Worm (Caenorhabditis elegans): ENCODE data around the gene R08C7.8.

The R08C7.8 gene

DNA sequence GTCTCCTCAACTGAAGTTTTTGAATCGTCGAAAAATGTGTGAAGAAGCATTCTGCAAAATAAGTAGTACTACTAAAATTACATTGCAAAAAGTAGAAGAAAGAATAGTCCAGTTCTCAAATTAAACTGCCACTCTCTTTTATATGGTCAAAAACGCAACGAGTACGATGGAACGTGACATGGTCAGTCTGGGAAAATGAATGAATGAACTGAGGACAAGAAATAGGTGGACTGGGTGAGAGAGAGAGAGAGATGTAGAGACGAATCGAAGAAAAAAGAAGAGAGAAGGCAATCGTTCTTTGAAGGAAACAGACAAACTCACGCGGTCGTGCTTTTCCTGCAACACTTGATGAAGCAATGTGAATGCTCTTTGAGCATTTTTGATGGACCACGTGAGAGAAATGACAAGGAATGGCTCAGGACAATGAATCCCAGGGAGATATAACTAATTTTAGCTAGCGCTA lies 42.7 kb upstream of the R08C7.8 start, which contains the start of gene M01H9.3 (continued):
- TF ChIP-seq ZK185.1 (tag; optimal IDR thresholded peaks at IDR 0.05; ENCODE audit: poor library complexity, severe bottlenecking) (no peak), Y67H2A.10 (GFP tag; conservative IDR thresholded peaks at IDR 0.05) (no peak), snpc-1.3 (tag; optimal IDR thresholded peaks at IDR 0.05; ENCODE audit: insufficient read depth) (no peak), hlh-12 (tag; optimal IDR thresholded peaks at IDR 0.05) (no peak), sptf-2 (GFP tag; optimal IDR thresholded peaks at IDR 0.05) (no peak), madf-8 (GFP tag; conservative IDR thresholded peaks at IDR 0.05) (no peak), lin-54 (GFP tag; optimal IDR thresholded peaks at IDR 0.05) (no peak), F39B2.1 (GFP tag; IDR thresholded peaks at IDR 0.05) (no peak), hrde-1 (tag; optimal IDR thresholded peaks at IDR 0.05; ENCODE audit: borderline replicate concordance) (no peak), hmg-20 (GFP tag; IDR thresholded peaks at IDR 0.05) (no peak), lin-40 (tag; optimal IDR thresholded peaks at IDR 0.05) (peak; percentile 46), ets-4 (GFP tag; optimal IDR thresholded peaks at IDR 0.05) (no peak), fkh-3 (tag; optimal IDR thresholded peaks at IDR 0.05) (no peak), ama-1 (optimal IDR thresholded peaks at IDR 0.05) (peak; percentile 70), ama-1 (GFP tag; optimal IDR thresholded peaks at IDR 0.05) (peak in 1 of 2 experiments; percentile 6), madf-10 (tag; optimal IDR thresholded peaks at IDR 0.05) (peak; percentile 22), hmg-1.2 (GFP tag; IDR thresholded peaks at IDR 0.05) (peak; percentile 32; the same call in 1 of the 2 replicates), egl-44 (GFP tag; IDR thresholded peaks at IDR 0.05) (no peak), lsl-1 (GFP tag; optimal IDR thresholded peaks at IDR 0.05) (no peak), nhr-179 (tag; optimal IDR thresholded peaks at IDR 0.05) (no peak), F23B12.7 (tag; optimal IDR thresholded peaks at IDR 0.05; ENCODE audit: insufficient read depth) (peak; percentile 33), B0336.3 (GFP tag; IDR thresholded peaks at IDR 0.05) (peak; percentile 15; the same call in 1 of the 2 replicates), F55B11.4 (tag; optimal IDR thresholded peaks at IDR 0.05; ENCODE audit: borderline replicate concordance, insufficient read depth) (no peak), akir-1 (GFP tag; optimal IDR thresholded peaks at IDR 0.05) (no peak), gei-17 (GFP tag; optimal IDR thresholded peaks at IDR 0.05) (no peak), snpc-4 (GFP tag; optimal IDR thresholded peaks at IDR 0.05) (no peak), snpc-4 (tag; optimal IDR thresholded peaks at IDR 0.05) (no peak), athp-1 (tag; optimal IDR thresholded peaks at IDR 0.05) (no peak), ztf-18 (tag; optimal IDR thresholded peaks at IDR 0.05) (no peak), somi-1 (GFP tag; optimal IDR thresholded peaks at IDR 0.05) (peak; percentile 55), ceh-27 (GFP tag; optimal IDR thresholded peaks at IDR 0.05) (peak; percentile 52), rcor-1 (GFP tag; IDR thresholded peaks at IDR 0.05) (no peak), mcd-1 (GFP tag; IDR thresholded peaks at IDR 0.05) (peak; percentile 17; the same call in 1 of the 2 replicates), chd-7 (tag; optimal IDR thresholded peaks at IDR 0.05) (peak; percentile 18), aptf-3 (GFP tag; IDR thresholded peaks at IDR 0.05) (no peak), atf-7 (tag; optimal IDR thresholded peaks at IDR 0.05) (no peak), C17E4.6 (GFP tag; IDR thresholded peaks at IDR 0.05) (no peak), Y79H2A.3 (GFP tag; conservative IDR thresholded peaks at IDR 0.05) (no peak), tbx-9 (tag; optimal IDR thresholded peaks at IDR 0.05; ENCODE audit: borderline replicate concordance) (no peak), ztf-22 (GFP tag; optimal IDR thresholded peaks at IDR 0.05) (no peak), let-526 (GFP tag; IDR thresholded peaks at IDR 0.05) (no peak), attf-6 (GFP tag; IDR thresholded peaks at IDR 0.05) (no peak), C06A6.2 (GFP tag; conservative IDR thresholded peaks at IDR 0.05) (0 out of 2 replicates have a peak, but pooled peaks have one; percentile 49), die-1 (tag; optimal IDR thresholded peaks at IDR 0.05) (peak; percentile 46), hsf-1 (GFP tag; IDR thresholded peaks at IDR 0.05) (no peak), K11D2.4 (GFP tag; IDR thresholded peaks at IDR 0.05) (peak; percentile 59), cebp-2 (GFP tag; IDR thresholded peaks at IDR 0.05) (no peak), F37B4.10 (GFP tag; IDR thresholded peaks at IDR 0.05) (no peak), hlh-26 (GFP tag; conservative IDR thresholded peaks at IDR 0.05) (no peak)

Data from whole organism, young adult.